Worm (Caenorhabditis elegans): ENCODE results near the gene sssh-1.

Gene sssh-1

ce11 chrX:14844481-14844880, 31.3 kb upstream of the sssh-1 start:
- TF ChIP-seq sptf-2 (GFP tag; optimal IDR thresholded peaks at IDR 0.05) (no peak), nhr-80 (tag; optimal IDR thresholded peaks at IDR 0.05) (peak; percentile 44), dox-1 (GFP tag; IDR thresholded peaks at IDR 0.05) (0 out of 2 replicates have a peak, but pooled peaks have one; percentile 14), repo-1 (tag; optimal IDR thresholded peaks at IDR 0.05) (no peak), athp-1 (tag; optimal IDR thresholded peaks at IDR 0.05) (no peak), rcor-1 (GFP tag; IDR thresholded peaks at IDR 0.05) (no peak), cebp-1 (GFP tag; IDR thresholded peaks at IDR 0.05) (no peak), cebp-1 (tag; optimal IDR thresholded peaks at IDR 0.05) (peak; percentile 42), unc-62 (GFP tag; optimal IDR thresholded peaks at IDR 0.05) (no peak), zfh-2 (GFP tag; conservative IDR thresholded peaks at IDR 0.05) (peak; percentile 67), Y67H2A.10 (GFP tag; conservative IDR thresholded peaks at IDR 0.05) (no peak), attf-3 (GFP tag; conservative IDR thresholded peaks at IDR 0.05) (no peak), Y53G8AR.9 (GFP tag; conservative IDR thresholded peaks at IDR 0.05) (no peak), T26A5.8 (tag; optimal IDR thresholded peaks at IDR 0.05) (no peak), ceh-58 (GFP tag; IDR thresholded peaks at IDR 0.05) (no peak), dpl-1 (GFP tag; optimal IDR thresholded peaks at IDR 0.05) (no peak), egrh-3 (GFP tag; IDR thresholded peaks at IDR 0.05) (peak; percentile 38; the same call in 1 of the 2 replicates), lin-40 (tag; optimal IDR thresholded peaks at IDR 0.05) (no peak), pha-4 (tag; optimal IDR thresholded peaks at IDR 0.05) (no peak), pbrm-1 (GFP tag; IDR thresholded peaks at IDR 0.05) (no peak), nfya-2 (GFP tag; IDR thresholded peaks at IDR 0.05) (no peak), F37B4.10 (GFP tag; IDR thresholded peaks at IDR 0.05) (no peak), die-1 (tag; optimal IDR thresholded peaks at IDR 0.05) (no peak), lin-54 (GFP tag; optimal IDR thresholded peaks at IDR 0.05) (no peak)

ce11 chrX:14845637-14846036, 30.1 kb upstream of the sssh-1 start, which contains the start of gene egrh-1:
egrh-1 (plus strand) TSS chrX:14845937.
- TF ChIP-seq ceh-58 (GFP tag; IDR thresholded peaks at IDR 0.05): no peak
- no peak for TF ChIP-seq lsl-1 (GFP tag; optimal IDR thresholded peaks at IDR 0.05)
- no peak for TF ChIP-seq tbp1 (GFP tag; optimal IDR thresholded peaks at IDR 0.05)
- TF ChIP-seq nfya-1 (tag; optimal IDR thresholded peaks at IDR 0.05; ENCODE audit: borderline replicate concordance, insufficient read depth): no peak
- no peak for TF ChIP-seq bed-2 (GFP tag; IDR thresholded peaks at IDR 0.05)
- no peak for TF ChIP-seq madf-3 (GFP tag; IDR thresholded peaks at IDR 0.05)
- TF ChIP-seq F10E7.11 (tag; optimal IDR thresholded peaks at IDR 0.05): no peak
- TF ChIP-seq mxl-1 (tag; optimal IDR thresholded peaks at IDR 0.05): no peak

- TF ChIP-seq nhr-80 (tag; optimal IDR thresholded peaks at IDR 0.05) (peak; percentile 44), ztf-6 (GFP tag; IDR thresholded peaks at IDR 0.05) (no peak)
Observed at ce11 chrX:14849054-14849453, 26.7 kb upstream of the sssh-1 start, which contains the start of gene acd-3. acd-3 (plus strand) TSS chrX:14849275.

ce11 chrX:14851904-14852303, 23.9 kb upstream of the sssh-1 start:
- TF ChIP-seq madf-8 (GFP tag; conservative IDR thresholded peaks at IDR 0.05) (no peak), ets-4 (GFP tag; optimal IDR thresholded peaks at IDR 0.05) (no peak), Y56A3A.18 (GFP tag; IDR thresholded peaks at IDR 0.05) (no peak), lin-26 (GFP tag; IDR thresholded peaks at IDR 0.05) (no peak), pbrm-1 (GFP tag; IDR thresholded peaks at IDR 0.05) (no peak), madf-6 (GFP tag; IDR thresholded peaks at IDR 0.05) (no peak), repo-1 (tag; optimal IDR thresholded peaks at IDR 0.05) (no peak), F57C9.4 (tag; optimal IDR thresholded peaks at IDR 0.05) (no peak), aptf-3 (GFP tag; IDR thresholded peaks at IDR 0.05) (no peak), K11D2.4 (GFP tag; IDR thresholded peaks at IDR 0.05) (no peak)
